Worm (Caenorhabditis elegans) whole organism, young adult: ENCODE results near the gene C56G2.15.

Experiments
- C17E4.6 ChIP-seq: fragments of 200-800 bp; sonication (Bioruptor generic); IDR thresholded peaks from 2 replicates; pipeline ENCODE4 v1.3.6; 2022; ENCODE audit warnings: missing genetic modification reagents, missing genetic modification characterization, missing compliant biosample characterization
- F10E7.11 ChIP-seq: sonication (generic microtip); optimal IDR thresholded peaks from 2 replicates; lab custom pipeline; 2017; ENCODE audit warnings: mild to moderate bottlenecking, missing genetic modification characterization, moderate library complexity, missing compliant biosample characterization
- F39B2.1 ChIP-seq: fragments of 200-800 bp; sonication (Bioruptor generic); IDR thresholded peaks from 2 replicates; pipeline ENCODE4 v1.3.6; 2022; ENCODE audit warnings: missing genetic modification reagents, missing genetic modification characterization, missing compliant biosample characterization
- F52B5.7 ChIP-seq: sonication (generic microtip); optimal IDR thresholded peaks from 2 replicates; lab custom pipeline; 2016; ENCODE audit warnings: mild to moderate bottlenecking, missing genetic modification characterization, missing compliant biosample characterization
- F57C9.4 ChIP-seq: sonication (generic microtip); optimal IDR thresholded peaks from 2 replicates; lab custom pipeline; 2017; ENCODE audit warnings: mild to moderate bottlenecking, missing genetic modification characterization, missing compliant biosample characterization
- K12H6.12 ChIP-seq: fragments of 200-800 bp; sonication (Bioruptor generic); optimal IDR thresholded peaks from 2 replicates; lab custom pipeline; 2018; ENCODE audit warnings: mild to moderate bottlenecking, missing genetic modification characterization, missing compliant biosample characterization
- T26A5.8 ChIP-seq: sonication (generic microtip); optimal IDR thresholded peaks from 2 replicates; lab custom pipeline; 2016; ENCODE audit warnings: missing genetic modification characterization, missing compliant biosample characterization
- Y56A3A.18 ChIP-seq: fragments of 200-800 bp; sonication (Bioruptor generic); IDR thresholded peaks from 2 replicates; pipeline ENCODE4 v1.3.6; 2022; ENCODE audit warnings: missing genetic modification reagents, missing genetic modification characterization, missing compliant biosample characterization
- ama-1 ChIP-seq, 3 experiments: fragments of 150-350 bp in 1 of 3; sonication (generic microtip) in 2 of 3; optimal IDR thresholded peaks; 2 replicates each; lab custom pipeline; 2014 to 2018; ENCODE audit warnings: missing biosample characterization in 2 of 3, missing genetic modification characterization in 2 of 3, missing genetic modification reagents in 2 of 3
- atf-7 ChIP-seq: sonication (generic microtip); optimal IDR thresholded peaks from 2 replicates; lab custom pipeline; 2017; ENCODE audit warnings: mild to moderate bottlenecking, missing genetic modification characterization, missing compliant biosample characterization
- athp-1 ChIP-seq: sonication (generic microtip); optimal IDR thresholded peaks from 2 replicates; lab custom pipeline; 2017; ENCODE audit warnings: mild to moderate bottlenecking, missing genetic modification characterization, missing compliant biosample characterization
- attf-3 ChIP-seq: fragments of 200-800 bp; sonication (Bioruptor generic); conservative IDR thresholded peaks from 2 replicates; pipeline ENCODE4 v1.3.6; 2022; ENCODE audit warnings: missing genetic modification reagents, missing genetic modification characterization, missing compliant biosample characterization
- attf-5 ChIP-seq: fragments of 200-800 bp; sonication (Bioruptor generic); optimal IDR thresholded peaks from 2 replicates; lab custom pipeline; 2018; ENCODE audit warnings: mild to moderate bottlenecking, missing genetic modification characterization, missing compliant biosample characterization
- bed-1 ChIP-seq: fragments of 200-800 bp; sonication (Bioruptor generic); IDR thresholded peaks from 2 replicates; pipeline ENCODE4 v1.3.6; 2022; ENCODE audit warnings: missing genetic modification reagents, missing genetic modification characterization, missing compliant biosample characterization
- ccch-3 ChIP-seq: fragments of 200-800 bp; sonication (Bioruptor generic); optimal IDR thresholded peaks from 2 replicates; lab custom pipeline; 2018; ENCODE audit warnings: mild to moderate bottlenecking, missing genetic modification characterization, missing compliant biosample characterization
- cebp-2 ChIP-seq: fragments of 200-800 bp; sonication (Bioruptor generic); IDR thresholded peaks from 2 replicates; pipeline ENCODE4 v1.3.6; 2022; ENCODE audit warnings: missing genetic modification characterization, missing compliant biosample characterization
- ceh-58 ChIP-seq: fragments of 200-800 bp; sonication (Bioruptor generic); IDR thresholded peaks from 2 replicates; pipeline ENCODE4 v1.3.6; 2022; ENCODE audit warnings: missing genetic modification characterization, missing compliant biosample characterization
- ceh-91 ChIP-seq: fragments of 200-800 bp; sonication (Bioruptor generic); IDR thresholded peaks from 2 replicates; pipeline ENCODE4 v1.3.6; 2022; ENCODE audit warnings: missing genetic modification reagents, missing genetic modification characterization, missing compliant biosample characterization
- die-1 ChIP-seq: sonication (generic microtip); optimal IDR thresholded peaks from 2 replicates; lab custom pipeline; 2016; ENCODE audit warnings: missing genotype, mild to moderate bottlenecking, missing genetic modification characterization, missing compliant biosample characterization
- efl-1 ChIP-seq: fragments of 150-350 bp; optimal IDR thresholded peaks from 2 replicates; lab custom pipeline; 2014; ENCODE audit warnings: missing biosample characterization, missing genetic modification reagents, missing genetic modification characterization
- egl-18 ChIP-seq: fragments of 200-800 bp; sonication (Bioruptor generic); IDR thresholded peaks from 2 replicates; pipeline ENCODE4 v1.3.6; 2022; ENCODE audit warnings: missing genetic modification reagents, missing genetic modification characterization, missing compliant biosample characterization
- egl-44 ChIP-seq: fragments of 200-800 bp; sonication (Bioruptor generic); IDR thresholded peaks from 2 replicates; pipeline ENCODE4 v1.3.6; 2022; ENCODE audit warnings: missing genetic modification reagents, missing genetic modification characterization, missing compliant biosample characterization
- ekl-4 ChIP-seq: fragments of 200-800 bp; sonication (Bioruptor generic); IDR thresholded peaks from 2 replicates; pipeline ENCODE4 v1.3.6; 2022; ENCODE audit warnings: missing genetic modification reagents, missing genetic modification characterization, missing compliant biosample characterization
- him-1 ChIP-seq: sonication (generic microtip); optimal IDR thresholded peaks from 2 replicates; lab custom pipeline; 2016; ENCODE audit warnings: missing genotype, missing genetic modification reagents, missing genetic modification characterization, missing compliant biosample characterization
- hmg-20 ChIP-seq: fragments of 200-800 bp; sonication (Bioruptor generic); IDR thresholded peaks from 2 replicates; pipeline ENCODE4 v1.3.6; 2022; ENCODE audit warnings: missing genetic modification reagents, missing genetic modification characterization, missing compliant biosample characterization
- hsf-1 ChIP-seq: fragments of 200-800 bp; sonication (Bioruptor generic); IDR thresholded peaks from 2 replicates; pipeline ENCODE4 v1.3.6; 2022; ENCODE audit warnings: missing genetic modification reagents, missing genetic modification characterization, missing compliant biosample characterization
- lin-35 ChIP-seq, 3 experiments: fragments of 150-350 bp in 2 of 3; sonication (generic microtip) in 1 of 3; optimal IDR thresholded peaks; 2 replicates each; lab custom pipeline; 2014 to 2018; ENCODE audit warnings: missing biosample characterization in 3 of 3, missing genetic modification characterization in 3 of 3, missing genetic modification reagents in 3 of 3
- lin-40 ChIP-seq: sonication (generic microtip); optimal IDR thresholded peaks from 2 replicates; lab custom pipeline; 2016; ENCODE audit warnings: missing genetic modification characterization, mild to moderate bottlenecking, missing compliant biosample characterization, missing genotype, missing genetic modification reagents
- madf-10 ChIP-seq: sonication (generic microtip); optimal IDR thresholded peaks from 2 replicates; lab custom pipeline; 2016; ENCODE audit warnings: mild to moderate bottlenecking, missing genetic modification characterization, missing compliant biosample characterization
- madf-3 ChIP-seq: fragments of 200-800 bp; sonication (Bioruptor generic); IDR thresholded peaks from 2 replicates; pipeline ENCODE4 v1.3.6; 2022; ENCODE audit warnings: missing genetic modification reagents, missing genetic modification characterization, missing compliant biosample characterization
- madf-6 ChIP-seq: fragments of 200-800 bp; sonication (Bioruptor generic); IDR thresholded peaks from 2 replicates; pipeline ENCODE4 v1.3.6; 2022; ENCODE audit warnings: missing genetic modification reagents, missing genetic modification characterization, missing compliant biosample characterization
- nfyb-1 ChIP-seq: fragments of 200-800 bp; sonication (Bioruptor generic); IDR thresholded peaks from 2 replicates; pipeline ENCODE4 v1.3.6; 2022; ENCODE audit warnings: missing genetic modification reagents, missing genetic modification characterization, missing compliant biosample characterization
- nhr-179 ChIP-seq: sonication (generic microtip); optimal IDR thresholded peaks from 2 replicates; lab custom pipeline; 2016; ENCODE audit warnings: mild to moderate bottlenecking, missing genetic modification characterization, missing compliant biosample characterization
- nhr-90 ChIP-seq: sonication (generic microtip); optimal IDR thresholded peaks from 2 replicates; lab custom pipeline; 2016; ENCODE audit warnings: missing genotype, mild to moderate bottlenecking, missing genetic modification characterization, missing compliant biosample characterization
- pbrm-1 ChIP-seq: fragments of 200-800 bp; sonication (Bioruptor generic); IDR thresholded peaks from 2 replicates; pipeline ENCODE4 v1.3.6; 2022; ENCODE audit warnings: missing genetic modification reagents, missing genetic modification characterization, missing compliant biosample characterization
- pha-4 ChIP-seq: fragments of 150-350 bp; sonication (generic microtip); optimal IDR thresholded peaks from 2 replicates; lab custom pipeline; 2014; ENCODE audit warnings: missing biosample characterization, missing genetic modification reagents, missing genetic modification characterization
- repo-1 ChIP-seq: sonication (generic microtip); optimal IDR thresholded peaks from 2 replicates; lab custom pipeline; 2017; ENCODE audit warnings: mild to moderate bottlenecking, missing genetic modification characterization, missing compliant biosample characterization
- rpc-1 ChIP-seq, 2 experiments: fragments of 150-350 bp in 1 of 2; sonication (generic microtip) in 1 of 2; optimal IDR thresholded peaks; 2 replicates each; lab custom pipeline; 2014 to 2018; ENCODE audit warnings: missing biosample characterization in 1 of 2, missing genetic modification characterization in 1 of 2, missing genetic modification reagents in 1 of 2, missing genotype in 1 of 2
- sea-2 ChIP-seq: fragments of 200-800 bp; sonication (Bioruptor generic); IDR thresholded peaks from 2 replicates; pipeline ENCODE4 v1.3.6; 2022; ENCODE audit warnings: missing genetic modification characterization, missing compliant biosample characterization
- snpc-1.1 ChIP-seq: sonication (generic microtip); optimal IDR thresholded peaks from 2 replicates; lab custom pipeline; 2017; ENCODE audit warnings: missing genetic modification characterization, mild to moderate bottlenecking, missing compliant biosample characterization, antibody characterized with exemption, moderate library complexity, missing genotype, missing genetic modification reagents; ENCODE audit not compliant: insufficient read depth
- snpc-3.4 ChIP-seq: sonication (generic microtip); optimal IDR thresholded peaks from 2 replicates; lab custom pipeline; 2017; ENCODE audit warnings: missing genetic modification characterization, mild to moderate bottlenecking, missing compliant biosample characterization, antibody characterized with exemption, moderate library complexity, missing genotype, missing genetic modification reagents
- tbx-9 ChIP-seq: sonication (generic microtip); optimal IDR thresholded peaks from 2 replicates; lab custom pipeline; 2016; ENCODE audit warnings: borderline replicate concordance, missing genetic modification characterization, inconsistent platforms, missing compliant biosample characterization
- tlf-1 ChIP-seq: fragments of 200-800 bp; sonication (Bioruptor generic); optimal IDR thresholded peaks from 2 replicates; lab custom pipeline; 2018; ENCODE audit warnings: mild to moderate bottlenecking, missing genetic modification characterization, missing compliant biosample characterization
- zfh-2 ChIP-seq: fragments of 200-800 bp; sonication (Bioruptor generic); conservative IDR thresholded peaks from 2 replicates; pipeline ENCODE4 v1.3.6; 2022; ENCODE audit warnings: missing genetic modification reagents, missing genetic modification characterization, missing compliant biosample characterization
- ztf-26 ChIP-seq: sonication (generic microtip); optimal IDR thresholded peaks from 2 replicates; lab custom pipeline; 2017; ENCODE audit warnings: missing genetic modification characterization, missing compliant biosample characterization
- ztf-28 ChIP-seq: fragments of 200-800 bp; sonication (Bioruptor generic); IDR thresholded peaks from 2 replicates; pipeline ENCODE4 v1.3.6; 2022; ENCODE audit warnings: missing genetic modification reagents, missing genetic modification characterization, missing compliant biosample characterization
- ztf-3 ChIP-seq: fragments of 200-800 bp; sonication (Bioruptor generic); optimal IDR thresholded peaks from 2 replicates; lab custom pipeline; 2018; ENCODE audit warnings: mild to moderate bottlenecking, missing genetic modification characterization, missing compliant biosample characterization

C56G2.15 gene

DNA sequence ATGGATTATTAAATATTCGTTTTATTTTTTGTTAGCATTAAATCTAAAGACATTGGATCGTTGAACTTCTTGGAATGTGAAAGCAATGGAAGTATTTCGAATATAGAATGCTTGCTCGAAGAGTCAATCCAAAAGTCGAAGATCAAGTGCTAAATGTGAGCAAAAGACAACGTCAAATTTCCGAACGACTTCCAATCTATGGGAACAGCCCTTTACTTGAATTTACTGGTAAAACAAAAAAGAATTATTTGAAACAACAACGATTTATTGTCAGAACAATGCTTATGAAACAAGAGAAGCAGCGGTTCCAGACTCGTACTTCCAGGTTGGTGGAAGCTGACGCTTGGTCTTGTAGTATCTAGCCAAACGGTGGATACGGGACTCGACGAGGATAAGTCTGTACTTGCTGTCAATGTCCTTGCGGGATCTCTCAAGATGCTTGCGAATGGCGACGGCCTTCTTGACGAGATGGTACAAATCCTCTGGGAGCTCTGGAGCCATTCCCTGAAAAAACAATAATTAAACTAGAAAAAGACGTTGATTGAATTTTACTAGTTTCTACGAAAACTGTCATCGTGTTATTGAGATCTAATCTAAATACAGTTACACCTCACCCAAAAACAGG is 6.3 kb upstream of the C56G2.15 start (continued):
- TF ChIP-seq ztf-28: no peak; the same call in 1 of the 2 replicates
- TF ChIP-seq sea-2 (GFP tag; lab: Robert Waterston, UW): no peak
- peak; percentile 37 for TF ChIP-seq atf-7
- TF ChIP-seq snpc-1.1 (tag; lab: Kevin White, UChicago): peak; percentile 67
- no peak for TF ChIP-seq cebp-2 (GFP tag; lab: Robert Waterston, UW)
- no peak for TF ChIP-seq bed-1 (GFP tag; lab: Robert Waterston, UW)
- no peak; the same call in 1 of the 2 replicates for TF ChIP-seq zfh-2
- peak; percentile 46 for TF ChIP-seq nhr-90 (tag; lab: Kevin White, UChicago)
- TF ChIP-seq die-1 (tag; lab: Kevin White, UChicago): peak; percentile 76
- no peak for TF ChIP-seq rpc-1 (optimal IDR thresholded peaks at IDR 0.05; lab: Kevin White, UChicago)
- peak; percentile 11 for TF ChIP-seq rpc-1 (tag; optimal IDR thresholded peaks at IDR 0.05; lab: Kevin White, UChicago)
- TF ChIP-seq madf-10 (tag; lab: Kevin White, UChicago): no peak
- TF ChIP-seq egl-18 (GFP tag; lab: Robert Waterston, UW): no peak
- TF ChIP-seq nhr-179 (tag; lab: Kevin White, UChicago): no peak
- no peak for TF ChIP-seq pha-4 (tag; lab: Kevin White, UChicago)
- no peak for TF ChIP-seq ztf-3 (GFP tag; lab: Kevin White, UChicago)
- no peak for TF ChIP-seq K12H6.12 (tag; lab: Kevin White, UChicago)
- peak; percentile 20 for TF ChIP-seq attf-5 (GFP tag; lab: Kevin White, UChicago)
- no peak for TF ChIP-seq ccch-3 (GFP tag; lab: Kevin White, UChicago)
- peak; percentile 85 for TF ChIP-seq ekl-4 (GFP tag; lab: Robert Waterston, UW)
- no peak for TF ChIP-seq ztf-26
- TF ChIP-seq ceh-91 (GFP tag; lab: Robert Waterston, UW): 0 out of 2 replicates have a peak, but pooled peaks have one; percentile 20
- peak; percentile 76 for TF ChIP-seq athp-1 (tag; lab: Kevin White, UChicago)
- TF ChIP-seq Y56A3A.18: peak; percentile 91
- TF ChIP-seq egl-44 (GFP tag; lab: Robert Waterston, UW): peak; percentile 15
- no peak for TF ChIP-seq F57C9.4 (tag; lab: Kevin White, UChicago)
- TF ChIP-seq lin-35 (GFP tag; optimal IDR thresholded peaks at IDR 0.05; lab: Kevin White, UChicago): peak in 2 of 3 experiments; percentile 19 to 45
- no peak for TF ChIP-seq tbx-9 (tag; lab: Kevin White, UChicago)
- peak; percentile 43 for TF ChIP-seq F52B5.7 (tag; lab: Kevin White, UChicago)
- TF ChIP-seq tlf-1 (GFP tag; lab: Kevin White, UChicago): peak; percentile 88
- peak; percentile 44; the same call in 1 of the 2 replicates for TF ChIP-seq C17E4.6
- TF ChIP-seq nfyb-1: peak; percentile 86
- peak; percentile 3; the same call in 1 of the 2 replicates for TF ChIP-seq F39B2.1
- peak; percentile 77 for TF ChIP-seq madf-6 (GFP tag; lab: Robert Waterston, UW)
- TF ChIP-seq him-1 (tag; lab: Kevin White, UChicago): peak; percentile 99
- no peak; the same call in 1 of the 2 replicates for TF ChIP-seq hmg-20 (GFP tag; lab: Robert Waterston, UW)
- peak; percentile 57; the same call in 1 of the 2 replicates for TF ChIP-seq pbrm-1
- TF ChIP-seq attf-3 (GFP tag; lab: Robert Waterston, UW): 0 out of 2 replicates have a peak, but pooled peaks have one; percentile 18
- no peak for TF ChIP-seq ceh-58 (GFP tag; lab: Robert Waterston, UW)
- TF ChIP-seq lin-40 (tag; lab: Kevin White, UChicago): no peak
- peak; percentile 63 for TF ChIP-seq madf-3 (GFP tag; lab: Robert Waterston, UW)
- peak; percentile 73 for TF ChIP-seq hsf-1
- TF ChIP-seq F10E7.11 (tag; lab: Kevin White, UChicago): no peak
- TF ChIP-seq T26A5.8 (tag; lab: Kevin White, UChicago): peak; percentile 57
- peak; percentile 28 for TF ChIP-seq efl-1
- no peak for TF ChIP-seq ama-1 (optimal IDR thresholded peaks at IDR 0.05; lab: Kevin White, UChicago)
- peak in 1 of 2 experiments; percentile 82 for TF ChIP-seq ama-1 (GFP tag; optimal IDR thresholded peaks at IDR 0.05; lab: Kevin White, UChicago)
- TF ChIP-seq snpc-3.4 (tag; lab: Kevin White, UChicago): peak; percentile 87
- peak; percentile 74 for TF ChIP-seq repo-1 (tag; lab: Kevin White, UChicago)
